1 fruit fly cellular context compared by ENCODE assay signal in genomic region chr3R:28634981-28635930, dm6.
TF ChIP-seq lines count a peak whose summit lies in the region.

Gene CG10011, minus strand, starts transcription at chr3R:28635099.

TF ChIP-seq in whole organism, embryonic, 481 proteins besides CTCF, POLR2A, EP300 and RAD21 (continued from another document and continues in another):
- TF ChIP-seq CG12155 (GFP tag; optimal IDR thresholded peaks at IDR 0.05; lab: Kevin White, UChicago) = no peak
- no peak for TF ChIP-seq NK7.1 (GFP tag; optimal IDR thresholded peaks at IDR 0.05; lab: Kevin White, UChicago)
- no peak for TF ChIP-seq Elba2 (GFP tag; optimal IDR thresholded peaks at IDR 0.05; lab: Kevin White, UChicago)
- TF ChIP-seq D19A (tag; optimal IDR thresholded peaks at IDR 0.05; lab: Kevin White, UChicago) = no peak
- TF ChIP-seq nau (GFP tag; optimal IDR thresholded peaks at IDR 0.05; lab: Kevin White, UChicago) = no peak
- no peak for TF ChIP-seq gsb (GFP tag; IDR thresholded peaks at IDR 0.05; lab: Robert Waterston, UW)
- TF ChIP-seq Xbp1 (GFP tag; optimal IDR thresholded peaks at IDR 0.05; lab: Kevin White, UChicago) = no peak
- TF ChIP-seq Sry-β (GFP tag; optimal IDR thresholded peaks at IDR 0.05; lab: Kevin White, UChicago) = no peak
- TF ChIP-seq crol (GFP tag; IDR thresholded peaks at IDR 0.05; lab: Robert Waterston, UW) = no peak
- TF ChIP-seq eyg (GFP tag; optimal IDR thresholded peaks at IDR 0.05; lab: Kevin White, UChicago) = peak; percentile 12
- no peak for TF ChIP-seq tap (tag; optimal IDR thresholded peaks at IDR 0.05; lab: Kevin White, UChicago)
- no peak for TF ChIP-seq CG12071 (GFP tag; optimal IDR thresholded peaks at IDR 0.05; lab: Kevin White, UChicago)
- TF ChIP-seq Mes4 (GFP tag; optimal IDR thresholded peaks at IDR 0.05; lab: Kevin White, UChicago) = no peak
- peak; percentile 0 for TF ChIP-seq Max (GFP tag; optimal IDR thresholded peaks at IDR 0.05; lab: Kevin White, UChicago)
- no peak for TF ChIP-seq CG2712 (tag; optimal IDR thresholded peaks at IDR 0.05; lab: Kevin White, UChicago)
- no peak for TF ChIP-seq az2 (GFP tag; optimal IDR thresholded peaks at IDR 0.05; lab: Kevin White, UChicago)
- no peak for TF ChIP-seq CG3407 (GFP tag; optimal IDR thresholded peaks at IDR 0.05; lab: Kevin White, UChicago)
- peak; percentile 31 for TF ChIP-seq pros (GFP tag; optimal IDR thresholded peaks at IDR 0.05; lab: Kevin White, UChicago)
- no peak for TF ChIP-seq Nf-YA (GFP tag; IDR thresholded peaks at IDR 0.05; lab: Robert Waterston, UW)
- no peak for TF ChIP-seq CG42726 (GFP tag; IDR thresholded peaks at IDR 0.05; lab: Robert Waterston, UW; ENCODE audit: partially characterized antibody)
- TF ChIP-seq repo (GFP tag; optimal IDR thresholded peaks at IDR 0.05; lab: Kevin White, UChicago) = peak; percentile 17
- peak; percentile 53 for TF ChIP-seq MBD-R2 (GFP tag; IDR thresholded peaks at IDR 0.05; lab: Robert Waterston, UW)
- TF ChIP-seq Asciz (GFP tag; optimal IDR thresholded peaks at IDR 0.05; lab: Kevin White, UChicago) = no peak
- TF ChIP-seq ftz-f1 (GFP tag; optimal IDR thresholded peaks at IDR 0.05; lab: Kevin White, UChicago) = no peak
- TF ChIP-seq sob (GFP tag; IDR thresholded peaks at IDR 0.05; lab: Robert Waterston, UW) = no peak
- TF ChIP-seq CG13424 (tag; optimal IDR thresholded peaks at IDR 0.05; lab: Kevin White, UChicago) = no peak
- TF ChIP-seq Dfd (GFP tag; optimal IDR thresholded peaks at IDR 0.05; lab: Kevin White, UChicago) = no peak
- TF ChIP-seq Spps (tag; optimal IDR thresholded peaks at IDR 0.05; lab: Kevin White, UChicago) = no peak
- no peak for TF ChIP-seq ro (GFP tag; IDR thresholded peaks at IDR 0.05; lab: Robert Waterston, UW)
- no peak for TF ChIP-seq al (GFP tag; IDR thresholded peaks at IDR 0.05; lab: Robert Waterston, UW)
- TF ChIP-seq Dad (GFP tag; optimal IDR thresholded peaks at IDR 0.05; lab: Kevin White, UChicago) = no peak
- no peak for TF ChIP-seq bowl (GFP tag; IDR thresholded peaks at IDR 0.05; lab: Robert Waterston, UW)
- no peak for TF ChIP-seq gsb-n (tag; optimal IDR thresholded peaks at IDR 0.05; lab: Kevin White, UChicago)
- TF ChIP-seq CG6813 (GFP tag; optimal IDR thresholded peaks at IDR 0.05; lab: Kevin White, UChicago) = no peak
- TF ChIP-seq CG7556 (GFP tag; optimal IDR thresholded peaks at IDR 0.05; lab: Kevin White, UChicago) = no peak
- no peak for TF ChIP-seq CG5245 (GFP tag; optimal IDR thresholded peaks at IDR 0.05; lab: Kevin White, UChicago)
- TF ChIP-seq Dip3 (GFP tag; optimal IDR thresholded peaks at IDR 0.05; lab: Kevin White, UChicago) = no peak
- TF ChIP-seq ato (GFP tag; IDR thresholded peaks at IDR 0.05; lab: Robert Waterston, UW; ENCODE audit: partially characterized antibody) = 0 out of 2 replicates have a peak, but pooled peaks have one; percentile 8
- no peak for TF ChIP-seq caup (GFP tag; optimal IDR thresholded peaks at IDR 0.05; lab: Kevin White, UChicago; ENCODE audit: severe bottlenecking)
- no peak for TF ChIP-seq gt (GFP tag; IDR thresholded peaks at IDR 0.05; lab: Robert Waterston, UW)
- TF ChIP-seq Myb (GFP tag; optimal IDR thresholded peaks at IDR 0.05; lab: Kevin White, UChicago) = peak; percentile 11
- peak; percentile 51; the same call in 1 of the 3 replicates for TF ChIP-seq CG11695 (GFP tag; IDR thresholded peaks at IDR 0.05; lab: Robert Waterston, UW)
- no peak for TF ChIP-seq usp (GFP tag; optimal IDR thresholded peaks at IDR 0.05; lab: Kevin White, UChicago)
- TF ChIP-seq emc (GFP tag; optimal IDR thresholded peaks at IDR 0.05; lab: Kevin White, UChicago) = no peak
- TF ChIP-seq so (GFP tag; IDR thresholded peaks at IDR 0.05; lab: Robert Waterston, UW) = no peak
- no peak for TF ChIP-seq fu2 (GFP tag; optimal IDR thresholded peaks at IDR 0.05; lab: Kevin White, UChicago)
- no peak for TF ChIP-seq tgo (GFP tag; IDR thresholded peaks at IDR 0.05; lab: Robert Waterston, UW)
- TF ChIP-seq Vsx1 (GFP tag; optimal IDR thresholded peaks at IDR 0.05; lab: Kevin White, UChicago) = no peak
- TF ChIP-seq CG12744 (GFP tag; optimal IDR thresholded peaks at IDR 0.05; lab: Kevin White, UChicago) = no peak
- TF ChIP-seq peb (GFP tag; IDR thresholded peaks at IDR 0.05; lab: Robert Waterston, UW) = no peak
- no peak for TF ChIP-seq kah (GFP tag; optimal IDR thresholded peaks at IDR 0.05; lab: Kevin White, UChicago)
- no peak for TF ChIP-seq CG10462 (GFP tag; optimal IDR thresholded peaks at IDR 0.05; lab: Kevin White, UChicago)
- TF ChIP-seq Lim3 (GFP tag; IDR thresholded peaks at IDR 0.05; lab: Robert Waterston, UW) = no peak
- no peak for TF ChIP-seq CG14965 (GFP tag; optimal IDR thresholded peaks at IDR 0.05; lab: Kevin White, UChicago; ENCODE audit: borderline replicate concordance)
- TF ChIP-seq h (optimal IDR thresholded peaks at IDR 0.05; lab: Kevin White, UChicago) = no peak
- TF ChIP-seq CG12391 (tag; optimal IDR thresholded peaks at IDR 0.05; lab: Kevin White, UChicago) = peak; percentile 6
- peak; percentile 12; the same call in 1 of the 3 replicates for TF ChIP-seq CG16813 (GFP tag; IDR thresholded peaks at IDR 0.05; lab: Robert Waterston, UW; ENCODE audit: partially characterized antibody)
- TF ChIP-seq CG1647 (GFP tag; optimal IDR thresholded peaks at IDR 0.05; lab: Kevin White, UChicago) = no peak
- no peak for TF ChIP-seq Camta (GFP tag; optimal IDR thresholded peaks at IDR 0.05; lab: Kevin White, UChicago)
- TF ChIP-seq cato (GFP tag; optimal IDR thresholded peaks at IDR 0.05; lab: Kevin White, UChicago; ENCODE audit: borderline replicate concordance) = no peak
- no peak for TF ChIP-seq sqz (GFP tag; optimal IDR thresholded peaks at IDR 0.05; lab: Kevin White, UChicago)
- no peak for TF ChIP-seq disco-r (GFP tag; optimal IDR thresholded peaks at IDR 0.05; lab: Kevin White, UChicago)
- no peak for TF ChIP-seq CG1233 (GFP tag; optimal IDR thresholded peaks at IDR 0.05; lab: Kevin White, UChicago)
- TF ChIP-seq CG14441 (GFP tag; IDR thresholded peaks at IDR 0.05; lab: Robert Waterston, UW) = no peak
- no peak for TF ChIP-seq aop (GFP tag; IDR thresholded peaks at IDR 0.05; lab: Robert Waterston, UW)
- 0 out of 3 replicates have a peak, but pooled peaks have one; percentile 23 for TF ChIP-seq CG11456 (GFP tag; IDR thresholded peaks at IDR 0.05; lab: Robert Waterston, UW)
- no peak for TF ChIP-seq zen (tag; optimal IDR thresholded peaks at IDR 0.05; lab: Kevin White, UChicago)
- TF ChIP-seq CG2678 (tag; optimal IDR thresholded peaks at IDR 0.05; lab: Kevin White, UChicago) = no peak
- no peak for TF ChIP-seq nerfin-2 (GFP tag; IDR thresholded peaks at IDR 0.05; lab: Robert Waterston, UW; ENCODE audit: partially characterized antibody)
- TF ChIP-seq CG6272 (GFP tag; IDR thresholded peaks at IDR 0.05; lab: Robert Waterston, UW) = no peak
- no peak for TF ChIP-seq salm (tag; optimal IDR thresholded peaks at IDR 0.05; lab: Kevin White, UChicago)
- peak; percentile 49 for TF ChIP-seq CG32532 (GFP tag; IDR thresholded peaks at IDR 0.05; lab: Robert Waterston, UW)
- TF ChIP-seq CG10979 (tag; optimal IDR thresholded peaks at IDR 0.05; lab: Kevin White, UChicago) = peak; percentile 33
- TF ChIP-seq fd96Cb (tag; optimal IDR thresholded peaks at IDR 0.05; lab: Kevin White, UChicago) = no peak
- TF ChIP-seq jumu (GFP tag; optimal IDR thresholded peaks at IDR 0.05; lab: Kevin White, UChicago) = no peak
- no peak for TF ChIP-seq mld (GFP tag; IDR thresholded peaks at IDR 0.05; lab: Robert Waterston, UW; ENCODE audit: partially characterized antibody)
- TF ChIP-seq CG8281 (tag; optimal IDR thresholded peaks at IDR 0.05; lab: Kevin White, UChicago) = no peak
- TF ChIP-seq Trl (optimal IDR thresholded peaks at IDR 0.05; lab: Kevin White, UChicago) = no peak
- TF ChIP-seq Trl (GFP tag; optimal IDR thresholded peaks at IDR 0.05; lab: Kevin White, UChicago) = peak; percentile 1
- TF ChIP-seq Optix (GFP tag; IDR thresholded peaks at IDR 0.05; lab: Robert Waterston, UW) = no peak
- no peak for TF ChIP-seq CG13624 (GFP tag; optimal IDR thresholded peaks at IDR 0.05; lab: Kevin White, UChicago)
- TF ChIP-seq CG30431 (GFP tag; optimal IDR thresholded peaks at IDR 0.05; lab: Kevin White, UChicago) = no peak
- no peak for TF ChIP-seq ems (GFP tag; optimal IDR thresholded peaks at IDR 0.05; lab: Kevin White, UChicago)
- TF ChIP-seq sd (tag; optimal IDR thresholded peaks at IDR 0.05; lab: Kevin White, UChicago) = no peak
- no peak for TF ChIP-seq crc (GFP tag; optimal IDR thresholded peaks at IDR 0.05; lab: Kevin White, UChicago)
- no peak for TF ChIP-seq Rx (GFP tag; IDR thresholded peaks at IDR 0.05; lab: Robert Waterston, UW)
- TF ChIP-seq CG16815 (GFP tag; optimal IDR thresholded peaks at IDR 0.05; lab: Kevin White, UChicago) = no peak
- no peak for TF ChIP-seq chn (GFP tag; optimal IDR thresholded peaks at IDR 0.05; lab: Kevin White, UChicago)
- TF ChIP-seq Oli (tag; optimal IDR thresholded peaks at IDR 0.05; lab: Kevin White, UChicago) = no peak
- no peak for TF ChIP-seq CG7987 (GFP tag; optimal IDR thresholded peaks at IDR 0.05; lab: Kevin White, UChicago)
- TF ChIP-seq CG9797 (GFP tag; optimal IDR thresholded peaks at IDR 0.05; lab: Kevin White, UChicago) = peak; percentile 87
- no peak for TF ChIP-seq CG17612 (GFP tag; IDR thresholded peaks at IDR 0.05; lab: Robert Waterston, UW)
- TF ChIP-seq ara (GFP tag; IDR thresholded peaks at IDR 0.05; lab: Robert Waterston, UW) = no peak
- TF ChIP-seq CG34224 (GFP tag; IDR thresholded peaks at IDR 0.05; lab: Robert Waterston, UW; ENCODE audit: partially characterized antibody) = no peak
- no peak for TF ChIP-seq CG13123 (GFP tag; optimal IDR thresholded peaks at IDR 0.05; lab: Kevin White, UChicago)
- TF ChIP-seq CoRest (tag; optimal IDR thresholded peaks at IDR 0.05; lab: Kevin White, UChicago) = peak; percentile 24
- no peak for TF ChIP-seq CG7786 (GFP tag; optimal IDR thresholded peaks at IDR 0.05; lab: Kevin White, UChicago)
- no peak for TF ChIP-seq CG10209 (GFP tag; optimal IDR thresholded peaks at IDR 0.05; lab: Kevin White, UChicago)
- no peak for TF ChIP-seq Lpt (GFP tag; optimal IDR thresholded peaks at IDR 0.05; lab: Kevin White, UChicago)
- no peak for TF ChIP-seq unc-4 (GFP tag; IDR thresholded peaks at IDR 0.05; lab: Robert Waterston, UW; ENCODE audit: partially characterized antibody)
- no peak for TF ChIP-seq tna (GFP tag; IDR thresholded peaks at IDR 0.05; lab: Robert Waterston, UW; ENCODE audit: partially characterized antibody)
- no peak for TF ChIP-seq gce (GFP tag; IDR thresholded peaks at IDR 0.05; lab: Robert Waterston, UW)
- 0 out of 3 replicates have a peak, but pooled peaks have one; percentile 22 for TF ChIP-seq sr (GFP tag; IDR thresholded peaks at IDR 0.05; lab: Robert Waterston, UW)
- no peak for TF ChIP-seq ATbp (GFP tag; optimal IDR thresholded peaks at IDR 0.05; lab: Kevin White, UChicago)
- no peak for TF ChIP-seq grau (tag; optimal IDR thresholded peaks at IDR 0.05; lab: Kevin White, UChicago)
- no peak for TF ChIP-seq CrebB (tag; optimal IDR thresholded peaks at IDR 0.05; lab: Kevin White, UChicago)
- TF ChIP-seq CG11398 (GFP tag; optimal IDR thresholded peaks at IDR 0.05; lab: Kevin White, UChicago) = no peak
- TF ChIP-seq z (GFP tag; IDR thresholded peaks at IDR 0.05; lab: Robert Waterston, UW) = no peak
- TF ChIP-seq CG4328 (GFP tag; optimal IDR thresholded peaks at IDR 0.05; lab: Kevin White, UChicago) = no peak
- no peak for TF ChIP-seq jigr1 (GFP tag; IDR thresholded peaks at IDR 0.05; lab: Robert Waterston, UW)
- TF ChIP-seq dan (GFP tag; IDR thresholded peaks at IDR 0.05; lab: Robert Waterston, UW) = no peak
- no peak for TF ChIP-seq CG12104 (GFP tag; optimal IDR thresholded peaks at IDR 0.05; lab: Kevin White, UChicago)
- TF ChIP-seq CG8290 (GFP tag; optimal IDR thresholded peaks at IDR 0.05; lab: Kevin White, UChicago) = peak; percentile 25
- peak in 1 of 2 experiments; percentile 53 for TF ChIP-seq CG8290 (tag; optimal IDR thresholded peaks at IDR 0.05; lab: Kevin White, UChicago)
- TF ChIP-seq esg (GFP tag; conservative IDR thresholded peaks at IDR 0.05; lab: Robert Waterston, UW) = no peak
- TF ChIP-seq CG12659 (GFP tag; optimal IDR thresholded peaks at IDR 0.05; lab: Kevin White, UChicago) = no peak
- TF ChIP-seq chm (GFP tag; IDR thresholded peaks at IDR 0.05; lab: Robert Waterston, UW) = no peak
- peak; percentile 13 for TF ChIP-seq CG15514 (GFP tag; optimal IDR thresholded peaks at IDR 0.05; lab: Kevin White, UChicago)
- no peak for TF ChIP-seq CG8765 (GFP tag; IDR thresholded peaks at IDR 0.05; lab: Robert Waterston, UW)
- TF ChIP-seq PHDP (tag; optimal IDR thresholded peaks at IDR 0.05; lab: Kevin White, UChicago) = no peak
- TF ChIP-seq CG34376 (GFP tag; optimal IDR thresholded peaks at IDR 0.05; lab: Kevin White, UChicago) = no peak
- TF ChIP-seq nmo (GFP tag; optimal IDR thresholded peaks at IDR 0.05; lab: Kevin White, UChicago) = peak; percentile 34
- TF ChIP-seq CG1603 (tag; optimal IDR thresholded peaks at IDR 0.05; lab: Kevin White, UChicago) = peak; percentile 82
- TF ChIP-seq Tbp (GFP tag; optimal IDR thresholded peaks at IDR 0.05; lab: Kevin White, UChicago) = no peak
- TF ChIP-seq CG32772 (GFP tag; IDR thresholded peaks at IDR 0.05; lab: Robert Waterston, UW) = no peak
- TF ChIP-seq ttk (GFP tag; IDR thresholded peaks at IDR 0.05; lab: Robert Waterston, UW) = no peak
- no peak for TF ChIP-seq ash1 (GFP tag; optimal IDR thresholded peaks at IDR 0.05; lab: Kevin White, UChicago)
- TF ChIP-seq CG2116 (GFP tag; optimal IDR thresholded peaks at IDR 0.05; lab: Kevin White, UChicago) = no peak
- TF ChIP-seq unpg (GFP tag; optimal IDR thresholded peaks at IDR 0.05; lab: Kevin White, UChicago) = no peak
- TF ChIP-seq Ravus (GFP tag; IDR thresholded peaks at IDR 0.05; lab: Robert Waterston, UW) = no peak
- TF ChIP-seq Jarid2 (GFP tag; optimal IDR thresholded peaks at IDR 0.05; lab: Kevin White, UChicago) = peak; percentile 77
- TF ChIP-seq CG17186 (GFP tag; optimal IDR thresholded peaks at IDR 0.05; lab: Kevin White, UChicago) = peak; percentile 85
- no peak for TF ChIP-seq Adf1 (GFP tag; IDR thresholded peaks at IDR 0.05; lab: Robert Waterston, UW)
- no peak for TF ChIP-seq CG5180 (GFP tag; optimal IDR thresholded peaks at IDR 0.05; lab: Kevin White, UChicago)
- no peak for TF ChIP-seq CG4730 (GFP tag; IDR thresholded peaks at IDR 0.05; lab: Robert Waterston, UW)
- no peak for TF ChIP-seq Bteb2 (GFP tag; optimal IDR thresholded peaks at IDR 0.05; lab: Kevin White, UChicago)
- TF ChIP-seq maf-S (GFP tag; optimal IDR thresholded peaks at IDR 0.05; lab: Kevin White, UChicago) = no peak
- no peak for TF ChIP-seq cad (GFP tag; optimal IDR thresholded peaks at IDR 0.05; lab: Kevin White, UChicago)
